Fruit fly (Drosophila melanogaster): Measurements from ENCODE around the gene CG32201.

The CG32201 gene

dm6 chr3L:18625786-18626185, 16.4 kb downstream of the CG32201 start, which contains the start of gene MYPT-75D (continued):
- TF ChIP-seq CG15011 (GFP tag; optimal IDR thresholded peaks at IDR 0.05) (no peak), B-H2 (GFP tag; optimal IDR thresholded peaks at IDR 0.05) (peak; percentile 67), ranshi (GFP tag; IDR thresholded peaks at IDR 0.05) (peak; percentile 5; the same call in 1 of the 2 replicates), gro (GFP tag; optimal IDR thresholded peaks at IDR 0.05) (peak; percentile 80), CG12236 (GFP tag; optimal IDR thresholded peaks at IDR 0.05) (peak; percentile 25), p53 (GFP tag; optimal IDR thresholded peaks at IDR 0.05) (no peak), Spps (tag; optimal IDR thresholded peaks at IDR 0.05) (no peak), disco-r (GFP tag; optimal IDR thresholded peaks at IDR 0.05) (no peak), vfl (GFP tag; optimal IDR thresholded peaks at IDR 0.05) (no peak), Eip74EF (GFP tag; optimal IDR thresholded peaks at IDR 0.05) (peak in 1 of 2 experiments; percentile 19), Blimp-1 (GFP tag; optimal IDR thresholded peaks at IDR 0.05) (no peak), Dref (GFP tag; IDR thresholded peaks at IDR 0.05) (peak; percentile 83), CG8281 (tag; optimal IDR thresholded peaks at IDR 0.05) (no peak), pho (GFP tag; optimal IDR thresholded peaks at IDR 0.05) (peak; percentile 18), tup (GFP tag; optimal IDR thresholded peaks at IDR 0.05) (no peak), CG12155 (GFP tag; optimal IDR thresholded peaks at IDR 0.05) (no peak), Asciz (GFP tag; optimal IDR thresholded peaks at IDR 0.05) (no peak), crp (GFP tag; optimal IDR thresholded peaks at IDR 0.05) (peak; percentile 57 to 95), mam (GFP tag; optimal IDR thresholded peaks at IDR 0.05) (peak; percentile 22), CG11085 (GFP tag; IDR thresholded peaks at IDR 0.05) (no peak), CG17612 (GFP tag; IDR thresholded peaks at IDR 0.05) (no peak), jumu (GFP tag; optimal IDR thresholded peaks at IDR 0.05) (no peak), dati (GFP tag; IDR thresholded peaks at IDR 0.05) (no peak), NC2β (GFP tag; optimal IDR thresholded peaks at IDR 0.05) (no peak), CG10959 (GFP tag; IDR thresholded peaks at IDR 0.05) (no peak), CG4282 (GFP tag; optimal IDR thresholded peaks at IDR 0.05) (peak; percentile 41), CG7372 (GFP tag; IDR thresholded peaks at IDR 0.05) (no peak), jigr1 (GFP tag; IDR thresholded peaks at IDR 0.05) (no peak), CG11504 (tag; optimal IDR thresholded peaks at IDR 0.05) (peak; percentile 44), CG10462 (GFP tag; optimal IDR thresholded peaks at IDR 0.05) (no peak), cwo (GFP tag; optimal IDR thresholded peaks at IDR 0.05) (peak; percentile 37), wek (GFP tag; optimal IDR thresholded peaks at IDR 0.05) (peak; percentile 13), Nf-YC (tag; optimal IDR thresholded peaks at IDR 0.05) (peak; percentile 20), kah (GFP tag; optimal IDR thresholded peaks at IDR 0.05) (peak; percentile 21), zf30C (GFP tag; optimal IDR thresholded peaks at IDR 0.05) (peak; percentile 47), Xrp1 (GFP tag; IDR thresholded peaks at IDR 0.05) (0 out of 2 replicates have a peak, but pooled peaks have one; percentile 6), CG9437 (GFP tag; optimal IDR thresholded peaks at IDR 0.05) (no peak), chn (GFP tag; optimal IDR thresholded peaks at IDR 0.05) (no peak), gem (tag; optimal IDR thresholded peaks at IDR 0.05) (no peak), cato (GFP tag; optimal IDR thresholded peaks at IDR 0.05; ENCODE audit: borderline replicate concordance) (no peak), tgo (GFP tag; IDR thresholded peaks at IDR 0.05) (no peak), chif (GFP tag; optimal IDR thresholded peaks at IDR 0.05) (no peak), eyg (GFP tag; optimal IDR thresholded peaks at IDR 0.05) (peak; percentile 10), pros (GFP tag; optimal IDR thresholded peaks at IDR 0.05) (no peak), CG6689 (GFP tag; IDR thresholded peaks at IDR 0.05) (no peak), nom (GFP tag; optimal IDR thresholded peaks at IDR 0.05) (peak; percentile 35), CG15514 (GFP tag; optimal IDR thresholded peaks at IDR 0.05) (peak; percentile 7), CG9932 (GFP tag; IDR thresholded peaks at IDR 0.05) (peak; percentile 27; the same call in 1 of the 2 replicates), pum (GFP tag; optimal IDR thresholded peaks at IDR 0.05) (no peak), CG15479 (GFP tag; optimal IDR thresholded peaks at IDR 0.05) (no peak), crol (GFP tag; IDR thresholded peaks at IDR 0.05) (no peak)
